Worm (Caenorhabditis elegans) whole organism, midembryonic: ENCODE results near the gene H38K22.9.

Experiments
- cog-1 ChIP-seq: sonication (generic microtip); optimal IDR thresholded peaks from 2 replicates; lab custom pipeline; 2016; ENCODE audit warnings: missing genetic modification characterization, missing compliant biosample characterization
- flt-1 ChIP-seq: fragments of 200-800 bp; sonication (Bioruptor generic); IDR thresholded peaks from 2 replicates; pipeline ENCODE4 v1.3.6; 2022; ENCODE audit warnings: missing genetic modification characterization, missing compliant biosample characterization

ce11 chrIII:4323859-4324258 is at the start of gene H38K22.9:
- TF ChIP-seq flt-1 (GFP tag; lab: Robert Waterston, UW) = no peak
- TF ChIP-seq cog-1 (tag; lab: Kevin White, UChicago) = no peak
